Fruit fly (Drosophila melanogaster): ENCODE data around the gene mtgo.
A peak's percentile ranks its signal among the peaks of the same experiment; 100 is the strongest.

The mtgo gene

DNA sequence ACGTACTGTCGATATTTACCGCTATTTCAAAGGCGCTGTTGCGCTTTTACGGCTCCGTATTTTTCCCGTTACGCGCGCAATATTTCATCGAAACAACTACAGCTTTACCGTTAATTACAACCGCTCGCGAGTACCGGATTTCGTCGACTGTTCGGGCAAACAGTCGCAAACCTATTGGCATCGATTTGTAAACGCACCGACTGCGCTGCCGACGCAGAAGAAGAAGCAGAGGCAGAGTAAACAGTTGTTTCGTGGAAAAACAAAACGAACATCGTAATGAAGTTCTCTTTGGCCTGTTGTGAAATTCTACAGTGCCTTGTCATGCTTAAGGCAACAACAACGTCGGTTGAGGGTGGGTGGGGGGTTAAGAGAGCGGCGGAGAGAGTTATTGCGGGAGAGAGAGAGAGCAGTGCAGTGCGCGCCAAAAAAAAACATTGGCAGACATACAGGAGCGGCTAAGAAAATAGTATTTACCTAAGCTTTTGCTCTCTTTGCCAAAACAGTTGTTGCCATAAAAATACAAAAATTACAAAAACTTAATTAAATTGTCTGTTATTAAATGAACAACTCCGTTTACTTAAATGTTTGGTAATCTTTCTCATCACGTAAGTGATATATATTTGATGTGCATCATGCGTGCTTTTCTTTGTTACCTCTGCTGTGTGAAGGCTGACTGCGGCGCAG is 12.0 kb upstream of the mtgo start, which contains the start of gene CG5953 (continued):
- TF ChIP-seq Pdp1 (GFP tag; optimal IDR thresholded peaks at IDR 0.05) (peak; percentile 85 to 92), CG7987 (GFP tag; optimal IDR thresholded peaks at IDR 0.05) (peak; percentile 81), Jarid2 (GFP tag; optimal IDR thresholded peaks at IDR 0.05) (peak; percentile 95), NC2β (GFP tag; optimal IDR thresholded peaks at IDR 0.05) (peak; percentile 89), mirr (GFP tag; optimal IDR thresholded peaks at IDR 0.05) (peak; percentile 93), Gsc (GFP tag; IDR thresholded peaks at IDR 0.05) (no peak), Sry-β (GFP tag; optimal IDR thresholded peaks at IDR 0.05) (peak; percentile 36), twi (tag; optimal IDR thresholded peaks at IDR 0.05) (peak; percentile 87), CG1647 (GFP tag; optimal IDR thresholded peaks at IDR 0.05) (peak; percentile 82), nau (GFP tag; optimal IDR thresholded peaks at IDR 0.05) (peak; percentile 98), CG6175 (GFP tag; IDR thresholded peaks at IDR 0.05) (peak; percentile 87), CG18476 (GFP tag; optimal IDR thresholded peaks at IDR 0.05) (peak; percentile 90), CG6254 (GFP tag; optimal IDR thresholded peaks at IDR 0.05) (peak; percentile 95), CG16863 (GFP tag; optimal IDR thresholded peaks at IDR 0.05) (peak; percentile 93), CG12744 (GFP tag; optimal IDR thresholded peaks at IDR 0.05) (peak; percentile 91), CG12659 (GFP tag; optimal IDR thresholded peaks at IDR 0.05) (peak; percentile 98), Fer2 (tag; optimal IDR thresholded peaks at IDR 0.05) (peak; percentile 92), CG15696 (tag; optimal IDR thresholded peaks at IDR 0.05) (peak; percentile 88), fd96Cb (tag; optimal IDR thresholded peaks at IDR 0.05) (peak; percentile 97), Dek (tag; optimal IDR thresholded peaks at IDR 0.05) (peak; percentile 95), dati (GFP tag; IDR thresholded peaks at IDR 0.05) (peak; percentile 74), CG17568 (GFP tag; optimal IDR thresholded peaks at IDR 0.05) (peak; percentile 96), CG3163 (GFP tag; optimal IDR thresholded peaks at IDR 0.05) (peak; percentile 98), HHEX (GFP tag; optimal IDR thresholded peaks at IDR 0.05) (peak; percentile 97), sna (GFP tag; IDR thresholded peaks at IDR 0.05; ENCODE audit: partially characterized antibody) (peak; percentile 40; the same call in 1 of the 2 replicates), CG9876 (GFP tag; optimal IDR thresholded peaks at IDR 0.05) (peak; percentile 73), Meics (GFP tag; optimal IDR thresholded peaks at IDR 0.05) (peak; percentile 97), Doc3 (GFP tag; IDR thresholded peaks at IDR 0.05; ENCODE audit: partially characterized antibody) (no peak), CG12942 (GFP tag; optimal IDR thresholded peaks at IDR 0.05) (peak; percentile 90), ftz-f1 (GFP tag; optimal IDR thresholded peaks at IDR 0.05) (peak; percentile 87), Atf6 (GFP tag; IDR thresholded peaks at IDR 0.05) (peak; percentile 97), ham (GFP tag; IDR thresholded peaks at IDR 0.05) (peak; percentile 85), otp (GFP tag; IDR thresholded peaks at IDR 0.05) (peak; percentile 82), C15 (GFP tag; IDR thresholded peaks at IDR 0.05) (peak; percentile 86), CG1602 (GFP tag; optimal IDR thresholded peaks at IDR 0.05) (peak; percentile 92), cato (GFP tag; optimal IDR thresholded peaks at IDR 0.05; ENCODE audit: borderline replicate concordance) (peak; percentile 83), CG4424 (GFP tag; optimal IDR thresholded peaks at IDR 0.05) (peak; percentile 96), tna (GFP tag; IDR thresholded peaks at IDR 0.05; ENCODE audit: partially characterized antibody) (peak; percentile 57; the same call in 1 of the 2 replicates), Mes4 (GFP tag; optimal IDR thresholded peaks at IDR 0.05) (peak; percentile 89), Lim3 (GFP tag; IDR thresholded peaks at IDR 0.05) (peak; percentile 91), Awh (GFP tag; IDR thresholded peaks at IDR 0.05) (peak; percentile 96), CG11560 (tag; IDR thresholded peaks at IDR 0.05) (peak; percentile 88), CG13287 (GFP tag; IDR thresholded peaks at IDR 0.05; ENCODE audit: partially characterized antibody) (peak; percentile 35; the same call in 1 of the 2 replicates), row (GFP tag; IDR thresholded peaks at IDR 0.05) (peak; percentile 99), Lhr (GFP tag; optimal IDR thresholded peaks at IDR 0.05) (peak; percentile 90), gfzf (GFP tag; optimal IDR thresholded peaks at IDR 0.05) (peak; percentile 12), Hey (tag; optimal IDR thresholded peaks at IDR 0.05) (peak; percentile 55), insv (GFP tag; optimal IDR thresholded peaks at IDR 0.05) (peak; percentile 27 to 68)

Measured in whole organism, embryonic.